Fruit fly (Drosophila melanogaster): ENCODE data around the gene mip130.
A peak's percentile ranks its signal among the peaks of the same experiment; 100 is the strongest.

mip130 gene

DNA sequence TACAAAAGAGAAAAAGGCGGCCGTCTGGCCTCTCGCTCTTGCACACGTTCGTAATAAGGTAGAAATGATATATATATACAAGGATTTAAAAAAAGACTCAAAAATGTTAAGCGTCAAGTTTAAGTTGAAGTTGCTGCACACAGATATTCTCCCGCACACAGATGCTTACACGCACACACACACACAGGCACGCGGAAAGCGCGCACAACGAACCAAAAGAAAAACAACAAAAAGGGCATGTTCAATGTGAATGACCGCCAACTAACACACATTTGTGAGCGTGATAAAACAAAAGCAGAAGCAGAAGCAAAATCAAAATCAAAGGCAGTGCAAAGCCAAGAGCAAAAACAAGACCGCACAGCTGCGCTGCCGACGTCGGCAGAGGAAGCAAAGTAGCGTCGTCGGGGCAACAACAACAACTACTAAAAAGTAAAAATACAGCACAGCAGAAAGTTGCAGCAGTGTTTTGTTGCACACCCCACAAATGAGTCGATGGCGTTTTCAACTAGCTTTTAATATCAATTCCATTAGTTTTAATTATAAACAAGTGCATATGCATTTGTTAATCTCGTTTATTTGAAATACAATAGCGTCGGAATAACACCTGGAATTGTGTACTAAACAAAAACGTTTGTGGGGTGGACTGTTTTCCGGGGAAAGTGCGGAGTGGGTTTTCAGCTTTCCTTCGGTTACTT lies 39.3 kb downstream of the mip130 start (continued):
- TF ChIP-seq CG14710 (tag; optimal IDR thresholded peaks at IDR 0.05), result peak; percentile 98
- TF ChIP-seq H15 (GFP tag; IDR thresholded peaks at IDR 0.05), result peak; percentile 96
- TF ChIP-seq nom (GFP tag; optimal IDR thresholded peaks at IDR 0.05), result peak; percentile 91
- TF ChIP-seq CG17361 (GFP tag; IDR thresholded peaks at IDR 0.05), result peak; percentile 99
- peak; percentile 96 for TF ChIP-seq CG4707 (GFP tag; optimal IDR thresholded peaks at IDR 0.05)
- TF ChIP-seq br (optimal IDR thresholded peaks at IDR 0.05), result no peak
- peak; percentile 89 for TF ChIP-seq Gug (GFP tag; IDR thresholded peaks at IDR 0.05)
- TF ChIP-seq trh (GFP tag; optimal IDR thresholded peaks at IDR 0.05), result peak; percentile 90
- peak; percentile 87 for TF ChIP-seq CG15011 (GFP tag; optimal IDR thresholded peaks at IDR 0.05)
- TF ChIP-seq CG12071 (GFP tag; optimal IDR thresholded peaks at IDR 0.05), result peak; percentile 95
- TF ChIP-seq BtbVII (GFP tag; optimal IDR thresholded peaks at IDR 0.05), result peak; percentile 90
- TF ChIP-seq Taf1 (GFP tag; IDR thresholded peaks at IDR 0.05), result peak; percentile 54; the same call in 1 of the 2 replicates
- peak; percentile 85 for TF ChIP-seq CG6854 (GFP tag; optimal IDR thresholded peaks at IDR 0.05)
- peak; percentile 91 for TF ChIP-seq CG1792 (GFP tag; optimal IDR thresholded peaks at IDR 0.05)
- peak in 1 of 3 experiments; percentile 96 for TF ChIP-seq Stat92E (GFP tag; optimal IDR thresholded peaks at IDR 0.05)
- TF ChIP-seq ERR (GFP tag; optimal IDR thresholded peaks at IDR 0.05), result peak; percentile 84
- peak; percentile 94 for TF ChIP-seq lilli (GFP tag; optimal IDR thresholded peaks at IDR 0.05)
- peak; percentile 86 for TF ChIP-seq CG2889 (GFP tag; IDR thresholded peaks at IDR 0.05)
- peak; percentile 95 for TF ChIP-seq Rx (GFP tag; IDR thresholded peaks at IDR 0.05)
- peak; percentile 88 for TF ChIP-seq scrt (GFP tag; optimal IDR thresholded peaks at IDR 0.05)
- peak; percentile 94 for TF ChIP-seq sisA (GFP tag; IDR thresholded peaks at IDR 0.05)
- peak; percentile 81 for TF ChIP-seq eyg (GFP tag; optimal IDR thresholded peaks at IDR 0.05)
- peak; percentile 90 for TF ChIP-seq cato (GFP tag; optimal IDR thresholded peaks at IDR 0.05; ENCODE audit: borderline replicate concordance)
- TF ChIP-seq CG12391 (tag; optimal IDR thresholded peaks at IDR 0.05), result peak; percentile 98
- TF ChIP-seq CG7372 (GFP tag; IDR thresholded peaks at IDR 0.05), result peak; percentile 88
- TF ChIP-seq CG31365 (tag; optimal IDR thresholded peaks at IDR 0.05), result peak; percentile 89
- TF ChIP-seq Camta (GFP tag; optimal IDR thresholded peaks at IDR 0.05), result peak; percentile 96
- TF ChIP-seq lmd (GFP tag; IDR thresholded peaks at IDR 0.05), result peak; percentile 95
- peak; percentile 85 for TF ChIP-seq mam (GFP tag; optimal IDR thresholded peaks at IDR 0.05)
- peak; percentile 93 for TF ChIP-seq dati (GFP tag; IDR thresholded peaks at IDR 0.05)
- TF ChIP-seq CHES-1-like (GFP tag; optimal IDR thresholded peaks at IDR 0.05), result peak; percentile 91
- peak; percentile 94 for TF ChIP-seq peb (GFP tag; IDR thresholded peaks at IDR 0.05)
- no peak for TF ChIP-seq amos (GFP tag; IDR thresholded peaks at IDR 0.05; ENCODE audit: partially characterized antibody)
- TF ChIP-seq Ets97D (GFP tag; optimal IDR thresholded peaks at IDR 0.05), result peak; percentile 80
- peak; percentile 82 for TF ChIP-seq CG2116 (GFP tag; optimal IDR thresholded peaks at IDR 0.05)
- TF ChIP-seq Deaf1 (tag; optimal IDR thresholded peaks at IDR 0.05), result peak; percentile 69
- peak; percentile 98 for TF ChIP-seq unpg (GFP tag; optimal IDR thresholded peaks at IDR 0.05)
- TF ChIP-seq zf30C (GFP tag; optimal IDR thresholded peaks at IDR 0.05), result no peak
- peak; percentile 85 for TF ChIP-seq CG3065 (GFP tag; optimal IDR thresholded peaks at IDR 0.05)
- peak; percentile 89 for TF ChIP-seq caup (GFP tag; optimal IDR thresholded peaks at IDR 0.05; ENCODE audit: severe bottlenecking)
- TF ChIP-seq Ravus (GFP tag; IDR thresholded peaks at IDR 0.05), result peak; percentile 67
- peak; percentile 97 for TF ChIP-seq chn (GFP tag; optimal IDR thresholded peaks at IDR 0.05)
- peak; percentile 99 for TF ChIP-seq dmrt11E (tag; optimal IDR thresholded peaks at IDR 0.05)
- peak; percentile 93 for TF ChIP-seq E2f1 (GFP tag; IDR thresholded peaks at IDR 0.05)
- TF ChIP-seq sna (GFP tag; IDR thresholded peaks at IDR 0.05; ENCODE audit: partially characterized antibody), result no peak
- TF ChIP-seq CG34224 (GFP tag; IDR thresholded peaks at IDR 0.05; ENCODE audit: partially characterized antibody), result no peak
- TF ChIP-seq twi (tag; optimal IDR thresholded peaks at IDR 0.05), result peak; percentile 93
- peak; percentile 96 for TF ChIP-seq row (GFP tag; IDR thresholded peaks at IDR 0.05)
- peak; percentile 90 for TF ChIP-seq CG9609 (GFP tag; optimal IDR thresholded peaks at IDR 0.05)
- peak; percentile 97 for TF ChIP-seq dmrt99B (tag; optimal IDR thresholded peaks at IDR 0.05)
